Fruit fly (Drosophila melanogaster): Measurements from ENCODE around the gene CG5114.
A peak's percentile ranks its signal among the peaks of the same experiment; 100 is the strongest.

The CG5114 gene

dm6 chr3L:15005085-15005484 lies 22.4 kb downstream of the CG5114 start:
- TF ChIP-seq CG4496 (GFP tag; IDR thresholded peaks at IDR 0.05) (peak; percentile 77; the same call in 2 of the 3 replicates), D1 (tag; optimal IDR thresholded peaks at IDR 0.05) (no peak), CG8159 (tag; optimal IDR thresholded peaks at IDR 0.05) (peak; percentile 61), EcR (GFP tag; optimal IDR thresholded peaks at IDR 0.05) (no peak), CG17806 (tag; optimal IDR thresholded peaks at IDR 0.05) (peak; percentile 58), CG12605 (GFP tag; IDR thresholded peaks at IDR 0.05) (peak; percentile 79), CG34367 (tag; optimal IDR thresholded peaks at IDR 0.05) (peak; percentile 45), fd96Ca (GFP tag; IDR thresholded peaks at IDR 0.05) (peak; percentile 62; the same call in 2 of the 3 replicates), Pif1B (GFP tag; optimal IDR thresholded peaks at IDR 0.05) (no peak), Snoo (tag; optimal IDR thresholded peaks at IDR 0.05) (no peak), CG10348 (GFP tag; IDR thresholded peaks at IDR 0.05) (no peak), Pif1A (GFP tag; optimal IDR thresholded peaks at IDR 0.05) (peak; percentile 41), CG32121 (GFP tag; IDR thresholded peaks at IDR 0.05) (peak; percentile 69), rn (GFP tag; IDR thresholded peaks at IDR 0.05) (0 out of 2 replicates have a peak, but pooled peaks have one; percentile 40), CG13204 (GFP tag; optimal IDR thresholded peaks at IDR 0.05) (no peak), CG9948 (tag; optimal IDR thresholded peaks at IDR 0.05) (peak; percentile 61), CG15710 (tag; optimal IDR thresholded peaks at IDR 0.05) (peak; percentile 37), CG14655 (GFP tag; optimal IDR thresholded peaks at IDR 0.05) (no peak), gl (tag; optimal IDR thresholded peaks at IDR 0.05) (no peak), CG8301 (tag; optimal IDR thresholded peaks at IDR 0.05) (peak; percentile 54), Ets98B (GFP tag; IDR thresholded peaks at IDR 0.05) (peak; percentile 79)

dm6 chr3L:15005774-15006173 lies 23.1 kb downstream of the CG5114 start:
- TF ChIP-seq CG9948 (tag; optimal IDR thresholded peaks at IDR 0.05), result peak; percentile 68
- TF ChIP-seq CG32121 (GFP tag; IDR thresholded peaks at IDR 0.05), result no peak
- peak; percentile 70 for TF ChIP-seq CG14655 (GFP tag; optimal IDR thresholded peaks at IDR 0.05)
- TF ChIP-seq Pif1A (GFP tag; optimal IDR thresholded peaks at IDR 0.05), result peak; percentile 49
- peak; percentile 0 for TF ChIP-seq D1 (tag; optimal IDR thresholded peaks at IDR 0.05)
- TF ChIP-seq CG17806 (tag; optimal IDR thresholded peaks at IDR 0.05), result peak; percentile 59
- peak; percentile 57 for TF ChIP-seq CG8301 (tag; optimal IDR thresholded peaks at IDR 0.05)
- TF ChIP-seq CG34367 (tag; optimal IDR thresholded peaks at IDR 0.05), result peak; percentile 47
- no peak for TF ChIP-seq Ets98B (GFP tag; IDR thresholded peaks at IDR 0.05)
- peak; percentile 65 for TF ChIP-seq CG15710 (tag; optimal IDR thresholded peaks at IDR 0.05)
- no peak for TF ChIP-seq EcR (GFP tag; optimal IDR thresholded peaks at IDR 0.05)
- peak; percentile 46 for TF ChIP-seq Pif1B (GFP tag; optimal IDR thresholded peaks at IDR 0.05)
- TF ChIP-seq CG8159 (tag; optimal IDR thresholded peaks at IDR 0.05), result peak; percentile 71

- no peak for TF ChIP-seq CG13204 (GFP tag; optimal IDR thresholded peaks at IDR 0.05)
- peak; percentile 71 for TF ChIP-seq rn (GFP tag; IDR thresholded peaks at IDR 0.05)
- peak; percentile 95 for TF ChIP-seq CG4496 (GFP tag; IDR thresholded peaks at IDR 0.05)
- no peak for TF ChIP-seq EcR (GFP tag; optimal IDR thresholded peaks at IDR 0.05)
- peak; percentile 81 for TF ChIP-seq CG15710 (tag; optimal IDR thresholded peaks at IDR 0.05)
- 0 out of 2 replicates have a peak, but pooled peaks have one; percentile 34 for TF ChIP-seq CG10348 (GFP tag; IDR thresholded peaks at IDR 0.05)
- peak; percentile 83 for TF ChIP-seq Pif1B (GFP tag; optimal IDR thresholded peaks at IDR 0.05)
- TF ChIP-seq CG8301 (tag; optimal IDR thresholded peaks at IDR 0.05), result peak; percentile 85
- TF ChIP-seq Pif1A (GFP tag; optimal IDR thresholded peaks at IDR 0.05), result peak; percentile 86
- peak; percentile 63 for TF ChIP-seq D1 (tag; optimal IDR thresholded peaks at IDR 0.05)
- TF ChIP-seq CG8159 (tag; optimal IDR thresholded peaks at IDR 0.05), result peak; percentile 77
- TF ChIP-seq CG17806 (tag; optimal IDR thresholded peaks at IDR 0.05), result peak; percentile 81
- peak; percentile 91 for TF ChIP-seq Ets98B (GFP tag; IDR thresholded peaks at IDR 0.05)
- peak; percentile 69 for TF ChIP-seq CG9948 (tag; optimal IDR thresholded peaks at IDR 0.05)
- 0 out of 3 replicates have a peak, but pooled peaks have one; percentile 48 for TF ChIP-seq fd96Ca (GFP tag; IDR thresholded peaks at IDR 0.05)
- TF ChIP-seq gl (tag; optimal IDR thresholded peaks at IDR 0.05), result peak; percentile 44
- peak; percentile 53 for TF ChIP-seq Snoo (tag; optimal IDR thresholded peaks at IDR 0.05)
- TF ChIP-seq CG14655 (GFP tag; optimal IDR thresholded peaks at IDR 0.05), result peak; percentile 83
- peak; percentile 92 for TF ChIP-seq CG32121 (GFP tag; IDR thresholded peaks at IDR 0.05)
- TF ChIP-seq CG12605 (GFP tag; IDR thresholded peaks at IDR 0.05), result peak; percentile 91
- TF ChIP-seq CG34367 (tag; optimal IDR thresholded peaks at IDR 0.05), result peak; percentile 62
Observed at dm6 chr3L:15006825-15007224, 24.2 kb downstream of the CG5114 start.

DNA sequence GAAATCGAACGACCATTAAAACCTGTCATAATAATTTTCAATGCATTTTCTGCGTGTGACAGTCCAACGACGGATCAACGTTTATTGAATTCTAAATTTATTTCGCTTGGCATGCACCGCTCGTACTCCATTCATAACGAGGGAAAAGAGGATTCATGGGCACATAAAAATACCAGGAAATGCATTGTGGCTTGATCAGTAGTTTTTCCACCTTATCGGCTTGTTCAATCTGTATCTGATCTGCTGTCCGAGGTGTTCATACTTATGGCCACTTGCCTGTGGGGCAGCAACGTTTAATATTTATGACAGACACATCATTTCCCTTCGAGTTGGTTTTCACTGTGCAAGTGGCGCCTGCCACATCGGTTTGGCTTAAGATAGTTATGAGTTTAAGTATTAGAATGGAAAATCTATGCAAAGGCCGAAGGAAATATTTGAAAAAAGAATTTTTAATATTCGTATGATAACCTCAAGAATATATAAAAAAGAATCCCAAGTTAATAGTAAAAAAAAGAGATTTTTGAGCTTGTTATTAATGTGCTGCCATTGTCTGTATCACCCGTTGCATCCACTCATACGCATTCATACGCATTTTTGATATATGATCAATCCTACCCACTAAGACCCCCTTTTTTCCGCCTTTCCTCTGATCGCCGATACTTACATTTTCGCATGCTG lies 24.8 kb downstream of the CG5114 start:
- peak; percentile 32; the same call in 1 of the 2 replicates for TF ChIP-seq CG32121 (GFP tag; IDR thresholded peaks at IDR 0.05)
- no peak for TF ChIP-seq CG13204 (GFP tag; optimal IDR thresholded peaks at IDR 0.05)
- TF ChIP-seq CG34367 (tag; optimal IDR thresholded peaks at IDR 0.05), result peak; percentile 2
- TF ChIP-seq D1 (tag; optimal IDR thresholded peaks at IDR 0.05), result no peak
- TF ChIP-seq CG10348 (GFP tag; IDR thresholded peaks at IDR 0.05), result no peak
- peak; percentile 20 for TF ChIP-seq CG8301 (tag; optimal IDR thresholded peaks at IDR 0.05)
- TF ChIP-seq CG17806 (tag; optimal IDR thresholded peaks at IDR 0.05), result peak; percentile 39
- TF ChIP-seq CG8159 (tag; optimal IDR thresholded peaks at IDR 0.05), result peak; percentile 46
- no peak for TF ChIP-seq EcR (GFP tag; optimal IDR thresholded peaks at IDR 0.05)
- TF ChIP-seq CG9948 (tag; optimal IDR thresholded peaks at IDR 0.05), result peak; percentile 46
- TF ChIP-seq CG14655 (GFP tag; optimal IDR thresholded peaks at IDR 0.05), result peak; percentile 39
- TF ChIP-seq rn (GFP tag; IDR thresholded peaks at IDR 0.05), result no peak
- TF ChIP-seq Pif1A (GFP tag; optimal IDR thresholded peaks at IDR 0.05), result peak; percentile 37
- TF ChIP-seq CG12605 (GFP tag; IDR thresholded peaks at IDR 0.05), result 0 out of 2 replicates have a peak, but pooled peaks have one; percentile 18
- TF ChIP-seq CG4496 (GFP tag; IDR thresholded peaks at IDR 0.05), result no peak
- TF ChIP-seq Pif1B (GFP tag; optimal IDR thresholded peaks at IDR 0.05), result no peak
- no peak for TF ChIP-seq gl (tag; optimal IDR thresholded peaks at IDR 0.05)
- no peak for TF ChIP-seq fd96Ca (GFP tag; IDR thresholded peaks at IDR 0.05)
- peak; percentile 24 for TF ChIP-seq CG15710 (tag; optimal IDR thresholded peaks at IDR 0.05)
- no peak for TF ChIP-seq Ets98B (GFP tag; IDR thresholded peaks at IDR 0.05)
- TF ChIP-seq Snoo (tag; optimal IDR thresholded peaks at IDR 0.05), result no peak

DNA sequence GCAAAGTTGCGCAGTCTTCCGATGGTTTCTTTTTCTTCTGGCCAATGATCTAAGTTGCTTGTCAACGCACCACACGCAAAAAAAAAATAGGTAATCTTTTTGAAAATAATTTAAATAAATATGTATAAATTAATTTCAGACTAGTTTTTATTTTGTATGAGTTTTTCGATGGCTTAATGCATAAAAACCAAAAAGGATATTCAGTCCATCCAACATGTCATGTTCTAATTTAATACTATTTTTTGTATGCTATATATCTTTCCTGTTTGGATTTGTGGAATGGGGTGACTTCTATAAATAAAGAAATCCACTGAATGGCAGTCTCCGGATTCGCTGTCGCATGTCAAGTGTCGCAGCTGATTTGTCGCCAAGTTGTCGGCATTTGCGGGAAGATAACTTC lies 27.0 kb downstream of the CG5114 start:
- peak; percentile 51 for TF ChIP-seq CG8301 (tag; optimal IDR thresholded peaks at IDR 0.05)
- no peak for TF ChIP-seq Snoo (tag; optimal IDR thresholded peaks at IDR 0.05)
- TF ChIP-seq gl (tag; optimal IDR thresholded peaks at IDR 0.05), result no peak
- TF ChIP-seq EcR (GFP tag; optimal IDR thresholded peaks at IDR 0.05), result no peak
- no peak for TF ChIP-seq CG32121 (GFP tag; IDR thresholded peaks at IDR 0.05)
- no peak for TF ChIP-seq Pif1B (GFP tag; optimal IDR thresholded peaks at IDR 0.05)
- no peak for TF ChIP-seq rn (GFP tag; IDR thresholded peaks at IDR 0.05)
- TF ChIP-seq CG10348 (GFP tag; IDR thresholded peaks at IDR 0.05), result no peak
- no peak for TF ChIP-seq CG17806 (tag; optimal IDR thresholded peaks at IDR 0.05)
- TF ChIP-seq CG4496 (GFP tag; IDR thresholded peaks at IDR 0.05), result peak; percentile 29; the same call in 2 of the 3 replicates
- peak; percentile 38 for TF ChIP-seq Ets98B (GFP tag; IDR thresholded peaks at IDR 0.05)
- peak; percentile 68 for TF ChIP-seq CG14655 (GFP tag; optimal IDR thresholded peaks at IDR 0.05)
- no peak for TF ChIP-seq CG8159 (tag; optimal IDR thresholded peaks at IDR 0.05)
- no peak for TF ChIP-seq Pif1A (GFP tag; optimal IDR thresholded peaks at IDR 0.05)
- no peak for TF ChIP-seq D1 (tag; optimal IDR thresholded peaks at IDR 0.05)
- TF ChIP-seq CG9948 (tag; optimal IDR thresholded peaks at IDR 0.05), result no peak
- no peak for TF ChIP-seq CG12605 (GFP tag; IDR thresholded peaks at IDR 0.05)
- TF ChIP-seq CG13204 (GFP tag; optimal IDR thresholded peaks at IDR 0.05), result no peak
- no peak for TF ChIP-seq CG15710 (tag; optimal IDR thresholded peaks at IDR 0.05)
- no peak for TF ChIP-seq CG34367 (tag; optimal IDR thresholded peaks at IDR 0.05)
- no peak for TF ChIP-seq fd96Ca (GFP tag; IDR thresholded peaks at IDR 0.05)
